Fruit fly (Drosophila melanogaster): Measurements from ENCODE around the gene SmydA-9.

The SmydA-9 gene

DNA sequence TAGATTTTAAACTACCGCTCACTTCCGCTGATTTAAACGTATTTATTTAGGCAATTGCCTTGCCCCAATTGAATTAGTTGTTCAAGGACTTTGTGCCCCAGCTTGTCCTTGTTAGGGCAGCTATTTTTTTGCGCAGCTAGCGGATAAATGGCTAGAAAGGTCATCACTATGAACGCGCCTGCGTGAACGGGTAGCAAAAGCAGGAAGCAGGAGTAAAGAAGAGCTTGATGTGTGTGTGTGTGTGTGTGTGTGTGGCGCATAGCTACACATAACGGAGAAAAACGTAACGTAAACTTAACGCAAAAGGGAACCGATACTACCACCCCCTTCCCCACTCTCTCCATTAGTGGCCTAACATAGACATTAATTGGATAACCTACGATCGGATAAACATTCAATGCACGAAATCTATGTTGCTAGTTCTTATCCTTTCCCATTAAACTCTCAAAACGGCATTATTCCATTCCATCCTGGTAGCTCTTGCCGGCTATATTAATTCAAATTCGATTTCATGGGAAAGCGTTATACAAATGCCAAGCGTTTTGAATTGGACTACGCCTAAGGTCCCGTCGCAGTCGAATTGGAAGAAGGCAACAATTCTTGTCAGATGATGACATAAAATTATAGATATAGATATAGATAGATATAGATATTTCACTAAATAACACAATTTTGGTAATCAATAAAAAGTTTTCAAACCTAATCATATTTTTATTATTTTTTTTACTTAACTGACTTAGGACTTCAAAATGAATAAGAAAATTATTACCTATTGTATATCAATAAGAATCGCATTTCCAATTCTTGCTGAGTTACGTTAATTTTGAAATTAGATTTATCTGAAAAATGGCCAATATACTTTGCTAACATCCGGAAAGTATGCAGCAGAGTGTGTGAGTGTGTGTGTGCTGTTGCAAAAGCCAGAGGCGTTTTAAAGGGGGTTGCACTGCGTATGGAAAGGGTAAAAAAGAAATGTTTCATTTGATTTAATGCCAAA lies 45.9 kb downstream of the SmydA-9 start:
- TF ChIP-seq CG9948 (tag; optimal IDR thresholded peaks at IDR 0.05), result no peak
- no peak for TF ChIP-seq CG8301 (tag; optimal IDR thresholded peaks at IDR 0.05)
- TF ChIP-seq CG10348 (GFP tag; IDR thresholded peaks at IDR 0.05), result no peak
- TF ChIP-seq rn (GFP tag; IDR thresholded peaks at IDR 0.05), result no peak
- TF ChIP-seq gl (tag; optimal IDR thresholded peaks at IDR 0.05), result no peak
- TF ChIP-seq CG34367 (tag; optimal IDR thresholded peaks at IDR 0.05), result no peak
- TF ChIP-seq Pif1A (GFP tag; optimal IDR thresholded peaks at IDR 0.05), result no peak
- no peak for TF ChIP-seq CG13204 (GFP tag; optimal IDR thresholded peaks at IDR 0.05)
- TF ChIP-seq Ets98B (GFP tag; IDR thresholded peaks at IDR 0.05), result no peak
- TF ChIP-seq Pif1B (GFP tag; optimal IDR thresholded peaks at IDR 0.05), result no peak
- no peak for TF ChIP-seq fd96Ca (GFP tag; IDR thresholded peaks at IDR 0.05)
- no peak for TF ChIP-seq EcR (GFP tag; optimal IDR thresholded peaks at IDR 0.05)
- TF ChIP-seq Snoo (tag; optimal IDR thresholded peaks at IDR 0.05), result no peak
- no peak for TF ChIP-seq CG4496 (GFP tag; IDR thresholded peaks at IDR 0.05)
- TF ChIP-seq CG14655 (GFP tag; optimal IDR thresholded peaks at IDR 0.05), result no peak
- no peak for TF ChIP-seq CG15710 (tag; optimal IDR thresholded peaks at IDR 0.05)
- no peak for TF ChIP-seq CG17806 (tag; optimal IDR thresholded peaks at IDR 0.05)
- no peak for TF ChIP-seq CG8159 (tag; optimal IDR thresholded peaks at IDR 0.05)

DNA sequence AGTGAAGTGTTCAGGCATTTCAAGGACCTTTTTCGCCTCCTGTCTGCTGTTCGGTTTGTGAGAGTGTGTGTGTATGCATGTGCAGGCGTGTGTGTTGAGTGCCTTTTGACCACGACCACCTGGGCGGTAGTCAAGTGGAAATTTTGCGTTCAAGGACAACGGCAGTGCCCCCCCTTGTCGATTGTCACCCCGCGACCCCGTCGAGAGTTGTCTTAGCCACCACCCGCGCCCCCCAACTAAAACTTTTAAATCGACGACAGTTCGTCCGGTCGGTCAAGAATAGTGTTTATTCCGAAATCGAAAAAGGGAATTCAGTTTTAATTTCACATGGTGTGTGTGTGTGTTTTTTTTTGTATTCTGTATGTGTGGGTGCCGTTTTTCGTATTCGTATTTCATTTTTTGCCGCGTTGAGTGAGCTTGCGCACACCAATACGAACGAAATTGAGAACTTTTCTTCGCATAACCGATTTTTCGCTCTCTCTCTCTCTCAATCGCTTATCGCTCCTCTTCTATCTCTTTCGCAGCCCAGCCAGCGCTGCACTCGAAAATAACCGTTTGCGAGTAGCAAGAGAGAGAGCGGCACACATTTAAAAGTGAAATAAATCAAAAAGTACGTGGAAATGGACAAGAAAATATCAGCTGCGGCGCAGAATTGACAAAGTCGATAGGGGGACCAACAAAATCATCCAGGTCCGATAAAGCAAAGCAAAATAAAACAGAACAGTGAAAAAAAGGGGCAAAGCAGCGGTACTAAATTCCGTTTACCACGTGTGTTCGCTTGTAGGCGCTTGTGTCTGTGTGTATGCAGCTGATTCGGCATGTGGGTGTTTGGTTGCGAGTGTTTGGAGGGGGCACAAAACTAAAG lies 46.8 kb downstream of the SmydA-9 start:
- TF ChIP-seq EcR (GFP tag; optimal IDR thresholded peaks at IDR 0.05) (no peak), Pif1B (GFP tag; optimal IDR thresholded peaks at IDR 0.05) (peak; percentile 61), CG8159 (tag; optimal IDR thresholded peaks at IDR 0.05) (peak; percentile 33), CG17806 (tag; optimal IDR thresholded peaks at IDR 0.05) (no peak), D1 (tag; optimal IDR thresholded peaks at IDR 0.05) (no peak), CG8301 (tag; optimal IDR thresholded peaks at IDR 0.05) (peak; percentile 21), CG32121 (GFP tag; IDR thresholded peaks at IDR 0.05) (peak; percentile 57; the same call in 1 of the 2 replicates), Ets98B (GFP tag; IDR thresholded peaks at IDR 0.05) (peak; percentile 65), CG4496 (GFP tag; IDR thresholded peaks at IDR 0.05) (peak; percentile 69), CG12605 (GFP tag; IDR thresholded peaks at IDR 0.05) (peak; percentile 72), gl (tag; optimal IDR thresholded peaks at IDR 0.05) (peak; percentile 25), CG14655 (GFP tag; optimal IDR thresholded peaks at IDR 0.05) (no peak), CG15710 (tag; optimal IDR thresholded peaks at IDR 0.05) (peak; percentile 1), CG34367 (tag; optimal IDR thresholded peaks at IDR 0.05) (peak; percentile 48)

DNA sequence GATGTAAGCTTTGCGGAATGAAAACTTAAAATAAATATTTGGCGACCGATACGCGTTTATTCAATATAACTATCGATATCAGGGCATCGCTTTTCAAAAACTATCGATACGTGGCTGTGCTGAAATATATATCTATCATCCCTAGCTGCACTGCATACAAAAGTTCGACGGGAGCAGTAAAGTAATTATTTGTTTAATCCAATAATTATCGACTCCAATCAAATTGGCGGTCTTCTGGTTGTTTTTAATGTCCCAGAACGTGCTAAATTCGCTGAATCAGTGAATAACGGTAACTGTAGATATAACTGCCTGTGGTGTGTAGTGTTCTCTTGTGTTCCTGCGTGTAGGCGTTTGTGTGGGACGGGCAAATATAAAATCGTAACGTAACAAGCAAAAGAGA lies 47.6 kb downstream of the SmydA-9 start, which contains the start of gene mei-P26:
Gene mei-P26 (plus strand): TSS at position 146 of the 400 bp plus-strand sequence.
- TF ChIP-seq CG12605 (GFP tag; IDR thresholded peaks at IDR 0.05) (no peak), CG8159 (tag; optimal IDR thresholded peaks at IDR 0.05) (no peak), rn (GFP tag; IDR thresholded peaks at IDR 0.05) (no peak), CG15710 (tag; optimal IDR thresholded peaks at IDR 0.05) (no peak), CG10348 (GFP tag; IDR thresholded peaks at IDR 0.05) (no peak), CG34367 (tag; optimal IDR thresholded peaks at IDR 0.05) (no peak), fd96Ca (GFP tag; IDR thresholded peaks at IDR 0.05) (no peak)

DNA sequence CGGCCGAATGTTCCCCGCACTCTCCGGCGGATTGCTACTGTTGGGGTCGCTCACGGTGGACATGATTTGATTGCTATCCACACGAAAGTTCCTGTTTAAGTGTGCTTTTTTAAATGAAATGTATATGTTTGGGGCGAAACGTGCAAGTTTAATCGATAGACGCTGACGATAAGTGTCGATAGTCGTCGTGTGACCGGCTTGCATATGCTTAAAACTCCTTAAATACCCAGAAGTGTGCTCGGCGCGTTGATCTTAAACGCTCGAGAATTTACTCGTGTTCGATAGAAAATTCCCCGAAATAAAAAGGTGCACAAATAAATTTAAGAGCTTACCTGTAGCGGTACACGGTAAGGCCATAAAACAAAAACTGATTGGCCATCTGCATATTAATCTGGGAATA lies 48.8 kb downstream of the SmydA-9 start, which contains the start of the genes Zpr1 and CG44532:
Gene Zpr1 (minus strand): TSS at position 179 of the 400 bp plus-strand sequence.
Gene CG44532 (plus strand): TSS at position 181 of the 400 bp plus-strand sequence.
- TF ChIP-seq Pif1A (GFP tag; optimal IDR thresholded peaks at IDR 0.05) (no peak), Pif1B (GFP tag; optimal IDR thresholded peaks at IDR 0.05) (no peak), fd96Ca (GFP tag; IDR thresholded peaks at IDR 0.05) (no peak), EcR (GFP tag; optimal IDR thresholded peaks at IDR 0.05) (no peak), CG32121 (GFP tag; IDR thresholded peaks at IDR 0.05) (no peak), D1 (tag; optimal IDR thresholded peaks at IDR 0.05) (no peak), CG9948 (tag; optimal IDR thresholded peaks at IDR 0.05) (no peak), rn (GFP tag; IDR thresholded peaks at IDR 0.05) (no peak), CG17806 (tag; optimal IDR thresholded peaks at IDR 0.05) (no peak), gl (tag; optimal IDR thresholded peaks at IDR 0.05) (no peak), Snoo (tag; optimal IDR thresholded peaks at IDR 0.05) (no peak), CG12605 (GFP tag; IDR thresholded peaks at IDR 0.05) (no peak)

DNA sequence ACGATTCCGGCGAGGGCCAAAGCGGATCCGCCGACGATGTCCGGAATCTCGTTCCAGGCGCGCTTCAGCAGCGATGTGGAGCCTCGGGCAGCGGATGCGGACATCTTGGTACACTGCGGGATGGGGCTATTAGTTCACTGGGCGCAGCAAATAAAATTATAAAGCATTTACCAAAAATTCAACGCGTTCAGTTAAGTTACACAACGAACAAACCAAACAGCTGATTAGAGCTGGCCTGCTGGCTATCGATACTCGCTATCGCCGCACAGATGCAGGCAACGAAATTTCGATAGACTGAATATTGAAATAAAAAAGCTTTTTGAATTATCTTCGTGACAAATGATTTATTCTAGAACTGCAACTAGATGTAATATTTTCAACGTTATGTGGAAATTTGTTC lies 51.0 kb downstream of the SmydA-9 start, which contains the start of gene NdufA3:
Gene NdufA3 (minus strand): TSS at position 317 of the 400 bp plus-strand sequence.
- TF ChIP-seq Snoo (tag; optimal IDR thresholded peaks at IDR 0.05) (no peak), CG14655 (GFP tag; optimal IDR thresholded peaks at IDR 0.05) (no peak), CG8159 (tag; optimal IDR thresholded peaks at IDR 0.05) (no peak)

All from whole organism, pupa.